Worm (Caenorhabditis elegans) whole organism, L4 larva: ENCODE results near the gene ZK813.3.

Experiments
- lim-7 ChIP-seq: fragments of 200-800 bp; sonication (Bioruptor generic); IDR thresholded peaks from 2 replicates; pipeline ENCODE4 v1.3.6; 2022; ENCODE audit warnings: missing genetic modification characterization, missing compliant biosample characterization
- lin-13 ChIP-seq: fragments of 150-350 bp; optimal IDR thresholded peaks from 2 replicates; lab custom pipeline; 2014; ENCODE audit warnings: missing biosample characterization, missing genetic modification reagents, missing genetic modification characterization

ce11 chrX:3439823-3440222, 1.8 kb upstream of the ZK813.3 start:
- TF ChIP-seq lim-7 (GFP tag; lab: Robert Waterston, UW) (no peak), lin-13 (no peak)
